Fruit fly (Drosophila melanogaster) whole organism, embryonic: ENCODE measurements around the gene Wdr59.

ENCODE experiments used
- Aef1 ChIP-seq: fragments of 200-800 bp; sonication (Bioruptor generic); IDR thresholded peaks from 3 replicates; pipeline ENCODE4 v1.3.6; 2022; ENCODE audit warnings: missing biosample characterization, missing genetic modification characterization
- Asciz ChIP-seq: fragments of 200-800 bp; sonication (Bioruptor generic); optimal IDR thresholded peaks from 2 replicates; lab custom pipeline; 2017; ENCODE audit warnings: missing biosample characterization, mild to moderate bottlenecking, missing genetic modification characterization, missing genetic modification reagents
- CG10267 ChIP-seq: fragments of 200-800 bp; sonication (Bioruptor generic); optimal IDR thresholded peaks from 2 replicates; lab custom pipeline; 2018; ENCODE audit warnings: missing biosample characterization, mild to moderate bottlenecking, missing genetic modification characterization, moderate library complexity
- CG11696 ChIP-seq: fragments of 200-800 bp; sonication (Bioruptor generic); IDR thresholded peaks from 2 replicates; pipeline ENCODE4 v1.3.6; 2022; ENCODE audit warnings: missing biosample characterization, missing genetic modification characterization
- CG13624 ChIP-seq: fragments of 200-800 bp; sonication (Bioruptor generic); optimal IDR thresholded peaks from 2 replicates; lab custom pipeline; 2016; ENCODE audit warnings: missing biosample characterization, missing genetic modification characterization
- CG13775 ChIP-seq: fragments of 200-800 bp; sonication (Bioruptor generic); optimal IDR thresholded peaks from 3 replicates; lab custom pipeline; 2017; ENCODE audit warnings: missing biosample characterization, mild to moderate bottlenecking, missing genetic modification characterization
- CG14050 ChIP-seq: fragments of 200-800 bp; sonication (Bioruptor generic); IDR thresholded peaks from 3 replicates; pipeline ENCODE4 v1.3.6; 2022; ENCODE audit warnings: missing biosample characterization, missing genetic modification characterization
- CG14710 ChIP-seq: fragments of 200-800 bp; sonication (Bioruptor generic); optimal IDR thresholded peaks from 3 replicates; lab custom pipeline; 2019; ENCODE audit warnings: missing biosample characterization, mild to moderate bottlenecking, missing genetic modification characterization, moderate library complexity
- CG14860 ChIP-seq: fragments of 200-800 bp; sonication (Bioruptor generic); IDR thresholded peaks from 3 replicates; pipeline ENCODE4 v1.3.6; 2022; ENCODE audit warnings: missing biosample characterization, missing genetic modification characterization; ENCODE audit not compliant: partially characterized antibody
- CG15514 ChIP-seq: fragments of 200-800 bp; sonication (Bioruptor generic); optimal IDR thresholded peaks from 3 replicates; lab custom pipeline; 2017; ENCODE audit warnings: missing biosample characterization, missing genetic modification characterization, mild to moderate bottlenecking, moderate library complexity, missing genetic modification reagents
- CG1647 ChIP-seq: fragments of 200-800 bp; sonication (Bioruptor generic); optimal IDR thresholded peaks from 3 replicates; lab custom pipeline; 2016; ENCODE audit warnings: missing biosample characterization, missing genetic modification characterization
- CG16813 ChIP-seq: fragments of 200-800 bp; sonication (Bioruptor generic); IDR thresholded peaks from 3 replicates; pipeline ENCODE4 v1.3.6; 2022; ENCODE audit warnings: missing biosample characterization, missing genetic modification characterization; ENCODE audit not compliant: partially characterized antibody
- CG17186 ChIP-seq: fragments of 200-800 bp; sonication (Bioruptor generic); optimal IDR thresholded peaks from 3 replicates; lab custom pipeline; 2017; ENCODE audit warnings: missing biosample characterization, missing genetic modification reagents, missing genetic modification characterization
- CG18476 ChIP-seq: fragments of 200-800 bp; sonication (Bioruptor generic); optimal IDR thresholded peaks from 2 replicates; lab custom pipeline; 2016; ENCODE audit warnings: missing biosample characterization, mild to moderate bottlenecking, missing genetic modification characterization
- CG2129 ChIP-seq: fragments of 200-800 bp; sonication (Bioruptor generic); IDR thresholded peaks from 2 replicates; pipeline ENCODE4 v1.3.6; 2022; ENCODE audit warnings: missing biosample characterization, missing genetic modification characterization; ENCODE audit not compliant: partially characterized antibody
- CG3065 ChIP-seq: fragments of 200-800 bp; sonication (Bioruptor generic); optimal IDR thresholded peaks from 2 replicates; lab custom pipeline; 2016; ENCODE audit warnings: missing biosample characterization, missing genetic modification characterization
- CG32772 ChIP-seq: fragments of 200-800 bp; sonication (Bioruptor generic); IDR thresholded peaks from 2 replicates; pipeline ENCODE4 v1.3.6; 2022; ENCODE audit warnings: missing biosample characterization, missing genetic modification characterization
- CG42726 ChIP-seq: fragments of 200-800 bp; sonication (Bioruptor generic); IDR thresholded peaks from 2 replicates; pipeline ENCODE4 v1.3.6; 2022; ENCODE audit warnings: missing biosample characterization, missing genetic modification characterization; ENCODE audit not compliant: partially characterized antibody
- CG4730 ChIP-seq: fragments of 200-800 bp; sonication (Bioruptor generic); IDR thresholded peaks from 2 replicates; pipeline ENCODE4 v1.3.6; 2022; ENCODE audit warnings: missing biosample characterization, missing genetic modification characterization
- CG6791 ChIP-seq: fragments of 200-800 bp; sonication (Bioruptor generic); IDR thresholded peaks from 3 replicates; pipeline ENCODE4 v1.3.6; 2022; ENCODE audit warnings: missing biosample characterization, missing genetic modification characterization; ENCODE audit not compliant: partially characterized antibody
- CG8944 ChIP-seq: fragments of 200-800 bp; sonication (Bioruptor generic); optimal IDR thresholded peaks from 3 replicates; lab custom pipeline; 2016; ENCODE audit warnings: missing biosample characterization, missing genetic modification characterization
- Dfd ChIP-seq, 2 experiments: fragments of >200 bp; optimal IDR thresholded peaks; 2 replicates each; lab custom pipeline; 2017; ENCODE audit warnings: missing biosample characterization in 2 of 2, missing genetic modification characterization in 2 of 2
- Dref ChIP-seq: fragments of 200-800 bp; sonication (Bioruptor generic); IDR thresholded peaks from 2 replicates; pipeline ENCODE4 v1.3.6; 2022; ENCODE audit warnings: missing biosample characterization, missing genetic modification characterization
- GATAe ChIP-seq: fragments of 200-800 bp; sonication (Bioruptor generic); conservative IDR thresholded peaks from 2 replicates; pipeline ENCODE4 v1.3.6; 2022; ENCODE audit warnings: missing biosample characterization, missing genetic modification characterization
- HLH4C ChIP-seq: fragments of 200-800 bp; sonication (Bioruptor generic); IDR thresholded peaks from 3 replicates; pipeline ENCODE4 v1.3.6; 2022; ENCODE audit warnings: missing biosample characterization, missing genetic modification characterization; ENCODE audit not compliant: partially characterized antibody
- HLH54F ChIP-seq: fragments of 200-800 bp; sonication (Bioruptor generic); optimal IDR thresholded peaks from 3 replicates; lab custom pipeline; 2016; ENCODE audit warnings: missing biosample characterization, missing genetic modification characterization
- HLHmδ ChIP-seq: fragments of 200-800 bp; sonication (Bioruptor generic); optimal IDR thresholded peaks from 2 replicates; lab custom pipeline; 2018; ENCODE audit warnings: missing biosample characterization, mild to moderate bottlenecking, missing genetic modification characterization, moderate library complexity
- Meics ChIP-seq: fragments of 200-800 bp; sonication (Bioruptor generic); optimal IDR thresholded peaks from 2 replicates; lab custom pipeline; 2017; ENCODE audit warnings: missing biosample characterization, mild to moderate bottlenecking, missing genetic modification characterization
- Myb ChIP-seq: fragments of 200-800 bp; sonication (Bioruptor generic); optimal IDR thresholded peaks from 2 replicates; lab custom pipeline; 2016; ENCODE audit warnings: missing biosample characterization, missing genetic modification characterization
- NK7.1 ChIP-seq: fragments of 200-800 bp; sonication (Bioruptor generic); optimal IDR thresholded peaks from 3 replicates; lab custom pipeline; 2016; ENCODE audit warnings: missing biosample characterization, missing genetic modification characterization
- Nf-YB ChIP-seq: fragments of 200-800 bp; sonication (Bioruptor generic); optimal IDR thresholded peaks from 3 replicates; lab custom pipeline; 2019; ENCODE audit warnings: missing biosample characterization, mild to moderate bottlenecking, missing genetic modification characterization, moderate library complexity
- Oaz ChIP-seq: fragments of 200-800 bp; sonication (Bioruptor generic); IDR thresholded peaks from 2 replicates; pipeline ENCODE4 v1.3.6; 2022; ENCODE audit warnings: missing biosample characterization, missing genetic modification characterization
- Oli ChIP-seq: fragments of 200-800 bp; sonication (Bioruptor generic); optimal IDR thresholded peaks from 2 replicates; lab custom pipeline; 2018; ENCODE audit warnings: missing biosample characterization, mild to moderate bottlenecking, missing genetic modification characterization, moderate library complexity
- Opbp ChIP-seq: fragments of 200-800 bp; sonication (Bioruptor generic); IDR thresholded peaks from 3 replicates; pipeline ENCODE4 v1.3.6; 2022; ENCODE audit warnings: missing biosample characterization, missing genetic modification characterization; ENCODE audit not compliant: partially characterized antibody
- Sin3A ChIP-seq: fragments of >200 bp; optimal IDR thresholded peaks from 2 replicates; lab custom pipeline; 2018
- ato ChIP-seq: fragments of 200-800 bp; sonication (Bioruptor generic); IDR thresholded peaks from 2 replicates; pipeline ENCODE4 v1.3.6; 2022; ENCODE audit warnings: missing biosample characterization, missing genetic modification characterization; ENCODE audit not compliant: partially characterized antibody
- en ChIP-seq: fragments of 200-800 bp; sonication (Bioruptor generic); optimal IDR thresholded peaks from 2 replicates; lab custom pipeline; 2016; ENCODE audit warnings: missing biosample characterization, missing genetic modification characterization
- gcm ChIP-seq: fragments of 200-800 bp; sonication (Bioruptor generic); optimal IDR thresholded peaks from 2 replicates; lab custom pipeline; 2019; ENCODE audit warnings: missing biosample characterization, mild to moderate bottlenecking, missing genetic modification characterization, moderate library complexity
- gsb ChIP-seq: fragments of 200-800 bp; sonication (Bioruptor generic); IDR thresholded peaks from 2 replicates; pipeline ENCODE4 v1.3.6; 2022; ENCODE audit warnings: missing biosample characterization, missing genetic modification characterization
- knrl ChIP-seq: fragments of 200-800 bp; sonication (Bioruptor generic); IDR thresholded peaks from 3 replicates; pipeline ENCODE4 v1.3.6; 2022; ENCODE audit warnings: missing biosample characterization, missing genetic modification characterization; ENCODE audit not compliant: partially characterized antibody
- nerfin-2 ChIP-seq: fragments of 200-800 bp; sonication (Bioruptor generic); IDR thresholded peaks from 2 replicates; pipeline ENCODE4 v1.3.6; 2022; ENCODE audit warnings: missing biosample characterization, missing genetic modification characterization; ENCODE audit not compliant: partially characterized antibody
- nmo ChIP-seq: fragments of 200-800 bp; sonication (Bioruptor generic); optimal IDR thresholded peaks from 2 replicates; lab custom pipeline; 2018; ENCODE audit warnings: missing biosample characterization, mild to moderate bottlenecking, missing genetic modification characterization, moderate library complexity
- phol ChIP-seq: fragments of 200-800 bp; sonication (Bioruptor generic); optimal IDR thresholded peaks from 3 replicates; lab custom pipeline; 2018; ENCODE audit warnings: missing biosample characterization, mild to moderate bottlenecking, missing genetic modification characterization, moderate library complexity
- psq ChIP-seq: fragments of 200-800 bp; sonication (Bioruptor generic); optimal IDR thresholded peaks from 2 replicates; lab custom pipeline; 2017; ENCODE audit warnings: missing biosample characterization, missing genetic modification characterization
- sens ChIP-seq: fragments of 200-800 bp; sonication (Bioruptor generic); peaks from one replicate; lab custom pipeline; 2016; ENCODE audit warnings: missing biosample characterization, missing genetic modification characterization
- tna ChIP-seq: fragments of 200-800 bp; sonication (Bioruptor generic); IDR thresholded peaks from 2 replicates; pipeline ENCODE4 v1.3.6; 2022; ENCODE audit warnings: missing biosample characterization, missing genetic modification characterization; ENCODE audit not compliant: partially characterized antibody
- tup ChIP-seq: fragments of 200-800 bp; sonication (Bioruptor generic); optimal IDR thresholded peaks from 2 replicates; lab custom pipeline; 2016; ENCODE audit warnings: missing biosample characterization, mild to moderate bottlenecking, missing genetic modification characterization, moderate library complexity
- usp ChIP-seq: fragments of >200 bp; optimal IDR thresholded peaks from 2 replicates; lab custom pipeline; 2017; ENCODE audit warnings: missing biosample characterization, missing genetic modification characterization
- wor ChIP-seq: fragments of 200-800 bp; sonication (Bioruptor generic); IDR thresholded peaks from 2 replicates; pipeline ENCODE4 v1.3.6; 2022; ENCODE audit warnings: missing biosample characterization, missing genetic modification characterization

Gene Wdr59

dm6 chr2L:11119966-11120517 is 28.8 kb downstream of the Wdr59 start, which contains the start of gene CG6230 (continued):
- TF ChIP-seq nerfin-2 (GFP tag; lab: Robert Waterston, UW) (peak; percentile 70), Dfd (GFP tag; optimal IDR thresholded peaks at IDR 0.05; lab: Kevin White, UChicago) (no peak), CG14050 (no peak), CG14710 (peak; percentile 3), ato (GFP tag; lab: Robert Waterston, UW) (peak; percentile 64), CG11696 (GFP tag; lab: Robert Waterston, UW) (no peak), tna (0 out of 2 replicates have a peak, but pooled peaks have one; percentile 37), CG13624 (GFP tag; lab: Kevin White, UChicago) (no peak), Dref (GFP tag; lab: Robert Waterston, UW) (peak; percentile 86), NK7.1 (GFP tag; lab: Kevin White, UChicago) (no peak), Meics (GFP tag; lab: Kevin White, UChicago) (no peak), Nf-YB (GFP tag; lab: Kevin White, UChicago) (no peak), HLH54F (GFP tag; lab: Kevin White, UChicago) (no peak), CG13775 (GFP tag; lab: Kevin White, UChicago) (no peak), CG42726 (GFP tag; lab: Robert Waterston, UW) (no peak), CG3065 (GFP tag; lab: Kevin White, UChicago) (no peak), CG1647 (no peak), Opbp (GFP tag; lab: Robert Waterston, UW) (peak; percentile 67; the same call in 2 of the 3 replicates), CG6791 (peak; percentile 68; the same call in 2 of the 3 replicates), nmo (GFP tag; lab: Kevin White, UChicago) (peak; percentile 9), Asciz (GFP tag; lab: Kevin White, UChicago) (no peak), gsb (GFP tag; lab: Robert Waterston, UW) (no peak), CG18476 (no peak), psq (no peak), Aef1 (no peak), CG17186 (GFP tag; lab: Kevin White, UChicago) (no peak), HLHmδ (GFP tag; lab: Kevin White, UChicago) (no peak), CG16813 (GFP tag; lab: Robert Waterston, UW) (peak; percentile 33; the same call in 1 of the 3 replicates), CG15514 (GFP tag; lab: Kevin White, UChicago) (peak; percentile 16), CG2129 (GFP tag; lab: Robert Waterston, UW) (peak; percentile 33; the same call in 1 of the 2 replicates), CG32772 (no peak), usp (GFP tag; lab: Kevin White, UChicago) (no peak), gcm (GFP tag; lab: Kevin White, UChicago) (no peak), Oli (tag; lab: Kevin White, UChicago) (no peak), Oaz (GFP tag; lab: Robert Waterston, UW) (no peak), GATAe (no peak), HLH4C (peak; percentile 63), Sin3A (lab: Kevin White, UChicago) (peak; percentile 3), CG14860 (GFP tag; lab: Robert Waterston, UW) (peak; percentile 26; the same call in 1 of the 3 replicates), CG8944 (GFP tag; lab: Kevin White, UChicago) (no peak), CG4730 (GFP tag; lab: Robert Waterston, UW) (no peak), knrl (peak; percentile 61; the same call in 2 of the 3 replicates), tup (no peak), sens (GFP tag; lab: Kevin White, UChicago) (peak; percentile 27), Myb (GFP tag; lab: Kevin White, UChicago) (peak; percentile 78), phol (tag; lab: Kevin White, UChicago) (peak; percentile 14), CG10267 (tag; lab: Kevin White, UChicago) (peak; percentile 92), en (GFP tag; lab: Kevin White, UChicago) (no peak), wor (no peak)
- TF ChIP-seq, all 482 proteins: peak for 49
